Fruit fly (Drosophila melanogaster): ENCODE data around the gene Nuf2.

Nuf2 gene

DNA sequence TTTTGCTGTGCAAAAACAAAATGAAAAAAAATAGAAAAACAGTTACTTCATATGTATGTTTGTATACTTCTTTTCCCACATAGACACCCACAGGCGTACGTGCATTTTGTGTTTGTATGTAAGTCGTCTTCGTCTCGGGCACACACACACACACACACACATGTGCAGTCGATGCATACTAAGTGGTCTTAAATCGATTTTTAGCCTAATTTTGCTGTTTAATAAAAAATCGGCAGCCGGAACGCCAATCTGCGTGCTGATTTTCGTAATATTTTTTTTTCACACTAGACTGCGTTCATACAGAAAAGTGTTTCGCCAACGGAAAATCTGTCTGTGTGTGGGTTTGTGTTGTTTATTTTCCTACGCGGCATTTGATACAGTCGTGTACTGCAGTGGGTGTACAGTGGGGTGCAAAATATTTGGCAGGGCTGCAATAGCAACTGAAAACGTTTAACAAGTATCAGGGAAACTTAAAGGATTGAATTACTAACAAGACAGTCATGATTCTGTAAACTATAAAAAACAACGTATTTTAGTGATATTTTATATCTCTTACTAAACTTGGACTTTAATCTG lies 32.4 kb downstream of the Nuf2 start (continued):
- TF ChIP-seq CG4404 (GFP tag; IDR thresholded peaks at IDR 0.05) (no peak), gsb (GFP tag; IDR thresholded peaks at IDR 0.05) (0 out of 2 replicates have a peak, but pooled peaks have one; percentile 10), sens-2 (GFP tag; IDR thresholded peaks at IDR 0.05) (no peak), org-1 (GFP tag; optimal IDR thresholded peaks at IDR 0.05) (no peak), Ets97D (GFP tag; optimal IDR thresholded peaks at IDR 0.05) (peak; percentile 12), Bgb (GFP tag; IDR thresholded peaks at IDR 0.05; ENCODE audit: partially characterized antibody) (peak; percentile 19; the same call in 1 of the 2 replicates), hkb (optimal IDR thresholded peaks at IDR 0.05) (no peak), hkb (GFP tag; IDR thresholded peaks at IDR 0.05) (peak; percentile 53; the same call in 1 of the 2 replicates), NC2α (GFP tag; optimal IDR thresholded peaks at IDR 0.05) (no peak), Dad (GFP tag; optimal IDR thresholded peaks at IDR 0.05) (peak; percentile 5), CG7839 (tag; optimal IDR thresholded peaks at IDR 0.05) (no peak), CHES-1-like (GFP tag; optimal IDR thresholded peaks at IDR 0.05) (peak; percentile 6), CG31441 (GFP tag; IDR thresholded peaks at IDR 0.05) (no peak), mam (GFP tag; optimal IDR thresholded peaks at IDR 0.05) (peak; percentile 59), p53 (GFP tag; optimal IDR thresholded peaks at IDR 0.05) (no peak), Chrac-16 (GFP tag; optimal IDR thresholded peaks at IDR 0.05) (no peak), CG13424 (tag; optimal IDR thresholded peaks at IDR 0.05) (peak; percentile 24), pho (GFP tag; optimal IDR thresholded peaks at IDR 0.05) (no peak), exex (tag; optimal IDR thresholded peaks at IDR 0.05) (no peak), CG1792 (GFP tag; optimal IDR thresholded peaks at IDR 0.05) (peak; percentile 27), nau (GFP tag; optimal IDR thresholded peaks at IDR 0.05) (no peak), ATbp (GFP tag; optimal IDR thresholded peaks at IDR 0.05) (no peak), CG9727 (GFP tag; optimal IDR thresholded peaks at IDR 0.05) (peak; percentile 26), MBD-R2 (GFP tag; IDR thresholded peaks at IDR 0.05) (0 out of 2 replicates have a peak, but pooled peaks have one; percentile 31), CG9876 (GFP tag; optimal IDR thresholded peaks at IDR 0.05) (no peak), CG13624 (GFP tag; optimal IDR thresholded peaks at IDR 0.05) (peak; percentile 60), CG4360 (GFP tag; IDR thresholded peaks at IDR 0.05) (no peak), croc (GFP tag; conservative IDR thresholded peaks at IDR 0.05) (no peak), ind (GFP tag; optimal IDR thresholded peaks at IDR 0.05) (peak; percentile 9), Hey (tag; optimal IDR thresholded peaks at IDR 0.05) (no peak), bigmax (GFP tag; optimal IDR thresholded peaks at IDR 0.05) (no peak), Elba2 (GFP tag; optimal IDR thresholded peaks at IDR 0.05) (no peak), CG12391 (tag; optimal IDR thresholded peaks at IDR 0.05) (no peak), Dp (GFP tag; optimal IDR thresholded peaks at IDR 0.05) (no peak), btn (GFP tag; optimal IDR thresholded peaks at IDR 0.05) (no peak), Lhr (GFP tag; optimal IDR thresholded peaks at IDR 0.05) (no peak), CG1832 (GFP tag; optimal IDR thresholded peaks at IDR 0.05) (no peak), CG10543 (GFP tag; optimal IDR thresholded peaks at IDR 0.05) (peak; percentile 2), CG6854 (GFP tag; optimal IDR thresholded peaks at IDR 0.05) (no peak), CG2120 (GFP tag; optimal IDR thresholded peaks at IDR 0.05) (peak; percentile 64), NfI (GFP tag; optimal IDR thresholded peaks at IDR 0.05) (peak; percentile 39), CG4854 (GFP tag; optimal IDR thresholded peaks at IDR 0.05) (no peak), sens (GFP tag) (peak; percentile 92), CG2199 (GFP tag; IDR thresholded peaks at IDR 0.05) (no peak), grau (tag; optimal IDR thresholded peaks at IDR 0.05) (peak; percentile 6), sqz (GFP tag; optimal IDR thresholded peaks at IDR 0.05) (peak; percentile 50), Sry-δ (GFP tag; optimal IDR thresholded peaks at IDR 0.05) (no peak), CG34422 (GFP tag; IDR thresholded peaks at IDR 0.05) (peak; percentile 61; the same call in 1 of the 3 replicates), Deaf1 (tag; optimal IDR thresholded peaks at IDR 0.05) (peak; percentile 5), CG9215 (GFP tag; IDR thresholded peaks at IDR 0.05) (no peak), CG2678 (tag; optimal IDR thresholded peaks at IDR 0.05) (no peak)

Measured in whole organism, embryonic.